Fruit fly (Drosophila melanogaster) whole organism, pupa: Measurements from ENCODE around the gene csw.

Experiments
- CG10348 ChIP-seq: fragments of 200-800 bp; sonication (Bioruptor generic); IDR thresholded peaks from 2 replicates; pipeline ENCODE4 v1.3.6; 2022; ENCODE audit warnings: missing biosample characterization, missing genetic modification characterization
- CG12605 ChIP-seq: fragments of 200-800 bp; sonication (Bioruptor generic); IDR thresholded peaks from 2 replicates; pipeline ENCODE4 v1.3.6; 2022; ENCODE audit warnings: missing biosample characterization, missing genetic modification characterization
- CG13204 ChIP-seq: fragments of 200-800 bp; sonication (Bioruptor generic); optimal IDR thresholded peaks from 2 replicates; lab custom pipeline; 2018; ENCODE audit warnings: missing biosample characterization, mild to moderate bottlenecking, missing genetic modification characterization, moderate library complexity
- CG14655 ChIP-seq: fragments of 200-800 bp; sonication (Bioruptor generic); optimal IDR thresholded peaks from 3 replicates; lab custom pipeline; 2017; ENCODE audit warnings: mild to moderate bottlenecking, missing biosample characterization, missing genetic modification reagents, missing genetic modification characterization
- CG15710 ChIP-seq: fragments of 200-800 bp; sonication (Bioruptor generic); optimal IDR thresholded peaks from 2 replicates; lab custom pipeline; 2018; ENCODE audit warnings: missing biosample characterization, mild to moderate bottlenecking, missing genetic modification characterization, moderate library complexity
- CG17806 ChIP-seq: fragments of 200-800 bp; sonication (Bioruptor generic); optimal IDR thresholded peaks from 2 replicates; lab custom pipeline; 2018; ENCODE audit warnings: missing biosample characterization, mild to moderate bottlenecking, missing genetic modification characterization, moderate library complexity
- CG32121 ChIP-seq: fragments of 200-800 bp; sonication (Bioruptor generic); IDR thresholded peaks from 2 replicates; pipeline ENCODE4 v1.3.6; 2022; ENCODE audit warnings: missing biosample characterization, missing genetic modification characterization
- CG34367 ChIP-seq: fragments of 200-800 bp; sonication (Bioruptor generic); optimal IDR thresholded peaks from 2 replicates; lab custom pipeline; 2018; ENCODE audit warnings: missing biosample characterization, mild to moderate bottlenecking, missing genetic modification characterization
- CG4496 ChIP-seq: fragments of 200-800 bp; sonication (Bioruptor generic); IDR thresholded peaks from 3 replicates; pipeline ENCODE4 v1.3.6; 2022; ENCODE audit warnings: missing biosample characterization, missing genetic modification characterization
- CG8159 ChIP-seq: fragments of 200-800 bp; sonication (Bioruptor generic); optimal IDR thresholded peaks from 3 replicates; lab custom pipeline; 2018; ENCODE audit warnings: missing biosample characterization, mild to moderate bottlenecking, missing genetic modification characterization, moderate library complexity
- CG8301 ChIP-seq: fragments of 200-800 bp; sonication (Bioruptor generic); optimal IDR thresholded peaks from 2 replicates; lab custom pipeline; 2018; ENCODE audit warnings: missing biosample characterization, mild to moderate bottlenecking, missing genetic modification characterization
- CG9948 ChIP-seq: fragments of 200-800 bp; sonication (Bioruptor generic); optimal IDR thresholded peaks from 2 replicates; lab custom pipeline; 2018; ENCODE audit warnings: missing biosample characterization, mild to moderate bottlenecking, missing genetic modification characterization, moderate library complexity
- D1 ChIP-seq: fragments of 200-800 bp; sonication (Bioruptor generic); optimal IDR thresholded peaks from 2 replicates; lab custom pipeline; 2018; ENCODE audit warnings: missing biosample characterization, mild to moderate bottlenecking, missing genetic modification characterization, moderate library complexity
- EcR ChIP-seq: fragments of 200-800 bp; sonication (Bioruptor generic); optimal IDR thresholded peaks from 3 replicates; lab custom pipeline; 2019; ENCODE audit warnings: missing biosample characterization, missing genetic modification characterization, mild to moderate bottlenecking, moderate library complexity, missing genetic modification reagents
- Ets98B ChIP-seq: fragments of 200-800 bp; sonication (Bioruptor generic); IDR thresholded peaks from 2 replicates; pipeline ENCODE4 v1.3.6; 2022; ENCODE audit warnings: missing biosample characterization, missing genetic modification characterization
- Pif1A ChIP-seq: fragments of 200-800 bp; sonication (Bioruptor generic); optimal IDR thresholded peaks from 3 replicates; lab custom pipeline; 2016; ENCODE audit warnings: missing biosample characterization, missing genetic modification characterization
- Pif1B ChIP-seq: fragments of 200-800 bp; sonication (Bioruptor generic); optimal IDR thresholded peaks from 3 replicates; lab custom pipeline; 2016; ENCODE audit warnings: missing biosample characterization, missing genetic modification characterization
- Snoo ChIP-seq: fragments of 200-800 bp; sonication (Bioruptor generic); optimal IDR thresholded peaks from 3 replicates; lab custom pipeline; 2017; ENCODE audit warnings: missing biosample characterization, mild to moderate bottlenecking, missing genetic modification characterization, inconsistent platforms
- fd96Ca ChIP-seq: fragments of 200-800 bp; sonication (Bioruptor generic); IDR thresholded peaks from 3 replicates; pipeline ENCODE4 v1.3.6; 2022; ENCODE audit warnings: missing biosample characterization, missing genetic modification characterization
- gl ChIP-seq: fragments of 200-800 bp; sonication (Bioruptor generic); optimal IDR thresholded peaks from 2 replicates; lab custom pipeline; 2018; ENCODE audit warnings: missing biosample characterization, mild to moderate bottlenecking, missing genetic modification characterization
- rn ChIP-seq: fragments of 200-800 bp; sonication (Bioruptor generic); IDR thresholded peaks from 2 replicates; pipeline ENCODE4 v1.3.6; 2022; ENCODE audit warnings: missing biosample characterization, missing genetic modification characterization

Gene csw

DNA sequence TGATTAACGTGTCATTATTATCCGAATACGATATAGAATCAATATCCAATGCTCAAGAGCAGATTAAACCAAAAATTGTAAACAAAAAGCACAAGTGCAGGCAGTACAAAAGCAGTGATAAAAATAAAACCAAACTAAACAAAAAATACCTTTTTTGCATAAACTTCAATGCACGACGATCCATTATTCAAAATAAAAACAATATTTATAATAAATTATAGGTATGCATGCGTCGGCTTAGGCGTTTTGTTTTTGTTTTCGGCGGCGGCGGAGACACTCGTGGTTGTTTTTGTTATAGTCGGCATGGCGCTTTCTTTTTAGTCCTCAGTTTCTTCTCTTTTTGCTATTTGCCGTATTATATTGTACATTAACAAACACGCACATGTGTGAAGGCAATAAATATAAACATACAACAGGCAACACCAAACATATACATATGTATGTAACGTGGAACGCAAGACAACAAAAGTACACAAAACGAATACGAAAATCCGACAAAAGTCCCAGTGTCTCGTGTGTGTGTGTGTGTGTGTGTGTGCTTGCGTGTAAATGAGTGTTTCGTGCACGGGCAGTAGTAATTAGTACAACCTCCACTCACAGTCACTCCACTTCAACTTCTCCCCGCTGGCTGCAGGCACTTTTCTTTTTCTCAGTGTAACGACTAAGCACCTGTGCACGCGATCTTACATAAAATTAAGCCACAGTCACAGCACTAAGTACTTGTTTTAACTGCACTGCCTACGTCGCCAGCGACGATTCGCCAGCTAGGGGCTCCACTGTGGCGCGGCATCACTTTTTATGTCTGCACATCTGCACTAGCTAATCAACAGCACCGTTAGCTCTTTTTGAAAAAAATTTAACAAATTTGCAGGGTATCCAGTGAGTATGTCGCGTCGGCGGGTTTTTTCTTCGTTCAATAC lies 42.1 kb downstream of the csw start:
- no peak for TF ChIP-seq CG12605
- TF ChIP-seq CG13204 (GFP tag; lab: Kevin White, UChicago), result no peak
- TF ChIP-seq CG8301 (tag; lab: Kevin White, UChicago), result peak; percentile 7
- peak; percentile 22 for TF ChIP-seq CG8159 (tag; lab: Kevin White, UChicago)
- TF ChIP-seq CG34367 (tag; lab: Kevin White, UChicago), result no peak
- no peak for TF ChIP-seq Pif1B (GFP tag; lab: Kevin White, UChicago)
- no peak for TF ChIP-seq rn (GFP tag; lab: Robert Waterston, UW)
- peak; percentile 7; the same call in 1 of the 2 replicates for TF ChIP-seq CG32121 (GFP tag; lab: Robert Waterston, UW)
- TF ChIP-seq CG4496 (GFP tag; lab: Robert Waterston, UW), result peak; percentile 24; the same call in 1 of the 3 replicates
- TF ChIP-seq CG15710 (tag; lab: Kevin White, UChicago), result no peak
- no peak for TF ChIP-seq Pif1A (GFP tag; lab: Kevin White, UChicago)
- TF ChIP-seq fd96Ca (GFP tag; lab: Robert Waterston, UW), result peak; percentile 56
- TF ChIP-seq D1, result peak; percentile 22
- no peak for TF ChIP-seq EcR (GFP tag; lab: Kevin White, UChicago)
- peak; percentile 43; the same call in 1 of the 2 replicates for TF ChIP-seq CG10348 (GFP tag; lab: Robert Waterston, UW)
- TF ChIP-seq Ets98B (GFP tag; lab: Robert Waterston, UW), result no peak; the same call in 1 of the 2 replicates
- no peak for TF ChIP-seq gl (tag; lab: Kevin White, UChicago)
- TF ChIP-seq CG9948 (tag; lab: Kevin White, UChicago), result no peak
- no peak for TF ChIP-seq Snoo
- TF ChIP-seq CG17806 (tag; lab: Kevin White, UChicago), result no peak
- TF ChIP-seq CG14655 (GFP tag; lab: Kevin White, UChicago), result no peak

- TF ChIP-seq gl (tag; lab: Kevin White, UChicago) (peak; percentile 98), D1 (peak; percentile 93), CG17806 (tag; lab: Kevin White, UChicago) (peak; percentile 100), rn (GFP tag; lab: Robert Waterston, UW) (peak; percentile 99), Ets98B (GFP tag; lab: Robert Waterston, UW) (peak; percentile 100), CG4496 (GFP tag; lab: Robert Waterston, UW) (peak; percentile 100), CG15710 (tag; lab: Kevin White, UChicago) (peak; percentile 100), fd96Ca (GFP tag; lab: Robert Waterston, UW) (peak; percentile 100), EcR (GFP tag; lab: Kevin White, UChicago) (peak; percentile 68), CG10348 (GFP tag; lab: Robert Waterston, UW) (peak; percentile 99), Pif1A (GFP tag; lab: Kevin White, UChicago) (peak; percentile 100), Pif1B (GFP tag; lab: Kevin White, UChicago) (peak; percentile 99), CG12605 (peak; percentile 99), CG34367 (tag; lab: Kevin White, UChicago) (peak; percentile 100), CG8301 (tag; lab: Kevin White, UChicago) (peak; percentile 100), Snoo (peak; percentile 99), CG9948 (tag; lab: Kevin White, UChicago) (peak; percentile 100), CG14655 (GFP tag; lab: Kevin White, UChicago) (peak; percentile 100), CG32121 (GFP tag; lab: Robert Waterston, UW) (peak; percentile 100), CG13204 (GFP tag; lab: Kevin White, UChicago) (peak; percentile 98), CG8159 (tag; lab: Kevin White, UChicago) (peak; percentile 99)
- TF ChIP-seq, all 21 proteins: peak for 21
These were observed 42.9 kb downstream of the csw start for dm6 chrX:2136831-2137452.

DNA sequence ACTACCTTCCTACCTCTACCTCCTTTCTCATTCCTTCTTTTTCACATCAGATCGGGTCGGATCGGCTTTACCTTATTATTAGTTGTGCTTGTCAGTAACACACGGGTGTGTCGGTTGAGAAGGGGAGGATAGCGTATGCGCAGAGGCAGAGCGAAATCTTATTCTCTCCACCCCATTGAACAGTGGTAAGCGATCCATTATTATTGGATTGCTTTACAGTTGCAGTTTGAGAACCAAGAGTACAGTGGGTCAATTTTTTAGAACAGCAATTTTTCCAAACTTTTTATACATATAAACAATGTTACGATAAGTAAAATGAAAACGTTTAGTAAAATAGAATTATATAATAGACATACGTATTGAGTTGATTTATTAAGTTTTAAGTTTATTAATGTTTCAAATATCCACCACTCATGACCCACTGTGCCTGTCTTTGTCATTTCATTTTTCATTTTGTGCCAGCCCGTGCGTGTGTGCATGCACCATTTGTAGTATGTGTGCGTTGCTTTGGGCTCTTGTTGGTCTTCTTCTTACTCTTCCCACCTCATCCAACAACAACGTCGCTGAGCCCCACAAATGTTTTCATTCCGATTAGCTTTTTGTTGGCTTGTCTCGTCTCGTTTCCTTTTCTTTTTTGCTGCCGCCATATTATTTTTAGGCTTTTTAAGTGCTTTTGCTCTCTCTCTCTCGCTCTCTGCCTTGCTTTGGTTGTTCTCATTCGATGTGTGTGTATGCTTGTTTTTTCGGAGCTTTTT lies 43.7 kb downstream of the csw start:
- TF ChIP-seq D1 (peak; percentile 99), EcR (GFP tag; lab: Kevin White, UChicago) (peak; percentile 37), CG10348 (GFP tag; lab: Robert Waterston, UW) (peak; percentile 94), CG8159 (tag; lab: Kevin White, UChicago) (peak; percentile 99), Pif1B (GFP tag; lab: Kevin White, UChicago) (peak; percentile 97), Ets98B (GFP tag; lab: Robert Waterston, UW) (peak; percentile 97), CG17806 (tag; lab: Kevin White, UChicago) (peak; percentile 99), CG15710 (tag; lab: Kevin White, UChicago) (peak; percentile 99), fd96Ca (GFP tag; lab: Robert Waterston, UW) (peak; percentile 88), Snoo (peak; percentile 97), CG13204 (GFP tag; lab: Kevin White, UChicago) (peak; percentile 96), CG32121 (GFP tag; lab: Robert Waterston, UW) (peak; percentile 99), Pif1A (GFP tag; lab: Kevin White, UChicago) (peak; percentile 97), gl (tag; lab: Kevin White, UChicago) (peak; percentile 97), CG34367 (tag; lab: Kevin White, UChicago) (peak; percentile 99), CG8301 (tag; lab: Kevin White, UChicago) (peak; percentile 99), CG14655 (GFP tag; lab: Kevin White, UChicago) (peak; percentile 98), CG4496 (GFP tag; lab: Robert Waterston, UW) (peak; percentile 98), rn (GFP tag; lab: Robert Waterston, UW) (peak; percentile 88), CG12605 (peak; percentile 96), CG9948 (tag; lab: Kevin White, UChicago) (peak; percentile 99)

- no peak for TF ChIP-seq CG9948 (tag; lab: Kevin White, UChicago)
- no peak for TF ChIP-seq CG34367 (tag; lab: Kevin White, UChicago)
- TF ChIP-seq gl (tag; lab: Kevin White, UChicago), result no peak
- TF ChIP-seq CG4496 (GFP tag; lab: Robert Waterston, UW), result no peak
- TF ChIP-seq CG32121 (GFP tag; lab: Robert Waterston, UW), result no peak
- no peak for TF ChIP-seq CG17806 (tag; lab: Kevin White, UChicago)
- no peak for TF ChIP-seq CG15710 (tag; lab: Kevin White, UChicago)
- TF ChIP-seq D1, result no peak
- no peak for TF ChIP-seq Snoo
- TF ChIP-seq CG14655 (GFP tag; lab: Kevin White, UChicago), result no peak
- no peak for TF ChIP-seq EcR (GFP tag; lab: Kevin White, UChicago)
- TF ChIP-seq CG12605, result no peak
- no peak for TF ChIP-seq fd96Ca (GFP tag; lab: Robert Waterston, UW)
- no peak for TF ChIP-seq CG8159 (tag; lab: Kevin White, UChicago)
- no peak for TF ChIP-seq CG8301 (tag; lab: Kevin White, UChicago)
- no peak for TF ChIP-seq Ets98B (GFP tag; lab: Robert Waterston, UW)
- TF ChIP-seq rn (GFP tag; lab: Robert Waterston, UW), result no peak
- TF ChIP-seq CG13204 (GFP tag; lab: Kevin White, UChicago), result no peak
- TF ChIP-seq CG10348 (GFP tag; lab: Robert Waterston, UW), result no peak
These were observed 44.1 kb downstream of the csw start, which contains the start of gene ph-p for dm6 chrX:2138342-2138416. TSS of gene ph-p (minus strand) at chrX:2138371.
